Fruit fly (Drosophila melanogaster) whole organism, adult: ENCODE measurements around the gene mbt.

Experiments used
- CG5204 ChIP-seq: fragments of 200-800 bp; sonication (Bioruptor generic); optimal IDR thresholded peaks from 2 replicates; lab custom pipeline; 2016; ENCODE audit warnings: missing biosample characterization, missing genetic modification characterization
- Mnt ChIP-seq: fragments of 200-800 bp; sonication (Bioruptor generic); optimal IDR thresholded peaks from 2 replicates; lab custom pipeline; 2016; ENCODE audit warnings: missing biosample characterization, mild to moderate bottlenecking, missing genetic modification characterization
- bab1 ChIP-seq: fragments of 200-800 bp; sonication (Bioruptor generic); optimal IDR thresholded peaks from 3 replicates; lab custom pipeline; 2019; ENCODE audit warnings: missing biosample characterization, mild to moderate bottlenecking, missing genetic modification characterization, moderate library complexity
- cic ChIP-seq: fragments of 200-800 bp; sonication (Bioruptor generic); optimal IDR thresholded peaks from 2 replicates; lab custom pipeline; 2017; ENCODE audit warnings: missing biosample characterization, mild to moderate bottlenecking, missing genetic modification characterization, moderate library complexity
- cnc ChIP-seq, 2 experiments: fragments of >200 bp; optimal IDR thresholded peaks; 2 replicates each; lab custom pipeline; 2017

DNA sequence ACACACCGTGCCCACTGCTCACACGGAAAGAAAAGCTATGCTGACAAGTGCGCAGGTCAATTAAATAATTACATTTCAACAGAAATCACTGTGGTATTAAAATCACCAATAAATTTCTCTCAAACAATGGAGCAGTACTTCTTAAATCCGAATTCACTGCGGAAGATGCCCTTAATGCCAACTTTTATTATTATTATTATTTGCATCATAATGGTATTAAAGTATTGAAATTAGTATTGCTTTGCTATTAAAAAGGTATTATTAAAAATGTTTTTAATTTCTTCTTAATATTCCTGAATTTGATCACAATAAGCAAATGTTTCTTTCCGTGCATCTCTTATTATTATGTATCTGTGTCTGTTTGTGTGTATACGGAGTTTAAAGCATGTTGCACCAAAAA lies 30.5 kb upstream of the mbt start:
- no peak for TF ChIP-seq cnc (optimal IDR thresholded peaks at IDR 0.05; lab: Kevin White, UChicago)
- no peak for TF ChIP-seq bab1 (GFP tag; lab: Kevin White, UChicago)
- no peak for TF ChIP-seq Mnt (GFP tag; lab: Kevin White, UChicago)
- no peak for TF ChIP-seq CG5204 (GFP tag; lab: Kevin White, UChicago)
- no peak for TF ChIP-seq cic (GFP tag; lab: Kevin White, UChicago)
